Fruit fly (Drosophila melanogaster) whole organism, embryonic: ENCODE results near the gene Ras85D.

Source experiments
- Adf1 ChIP-seq: fragments of 200-800 bp; sonication (Bioruptor generic); IDR thresholded peaks from 2 replicates; pipeline ENCODE4 v1.3.6; 2022; ENCODE audit warnings: missing biosample characterization, missing genetic modification characterization
- CG10147 ChIP-seq: fragments of 200-800 bp; sonication (Bioruptor generic); optimal IDR thresholded peaks from 2 replicates; lab custom pipeline; 2019; ENCODE audit warnings: missing biosample characterization, mild to moderate bottlenecking, missing genetic modification characterization, moderate library complexity
- CG11695 ChIP-seq: fragments of 200-800 bp; sonication (Bioruptor generic); IDR thresholded peaks from 3 replicates; pipeline ENCODE4 v1.3.6; 2022; ENCODE audit warnings: missing biosample characterization, missing genetic modification characterization
- CG11723 ChIP-seq: fragments of 200-800 bp; sonication (Bioruptor generic); optimal IDR thresholded peaks from 2 replicates; lab custom pipeline; 2017; ENCODE audit warnings: missing biosample characterization, mild to moderate bottlenecking, missing genetic modification characterization
- CG13296 ChIP-seq: fragments of 200-800 bp; sonication (Bioruptor generic); optimal IDR thresholded peaks from 3 replicates; lab custom pipeline; 2018; ENCODE audit warnings: missing biosample characterization, mild to moderate bottlenecking, missing genetic modification characterization
- CG14050 ChIP-seq: fragments of 200-800 bp; sonication (Bioruptor generic); IDR thresholded peaks from 3 replicates; pipeline ENCODE4 v1.3.6; 2022; ENCODE audit warnings: missing biosample characterization, missing genetic modification characterization
- CG18619 ChIP-seq: fragments of 200-800 bp; sonication (Bioruptor generic); optimal IDR thresholded peaks from 3 replicates; lab custom pipeline; 2017; ENCODE audit warnings: missing biosample characterization, mild to moderate bottlenecking, missing genetic modification characterization
- CG2116 ChIP-seq: fragments of 200-800 bp; sonication (Bioruptor generic); optimal IDR thresholded peaks from 3 replicates; lab custom pipeline; 2018; ENCODE audit warnings: missing biosample characterization, mild to moderate bottlenecking, missing genetic modification characterization
- CG2875 ChIP-seq: fragments of 200-800 bp; sonication (Bioruptor generic); optimal IDR thresholded peaks from 2 replicates; lab custom pipeline; 2017; ENCODE audit warnings: missing biosample characterization, mild to moderate bottlenecking, missing genetic modification characterization, missing genetic modification reagents
- CG30020 ChIP-seq: fragments of 200-800 bp; optimal IDR thresholded peaks from 2 replicates; lab custom pipeline; 2019; ENCODE audit warnings: missing biosample characterization, mild to moderate bottlenecking, missing genetic modification characterization, moderate library complexity
- CG33213 ChIP-seq: fragments of 200-800 bp; sonication (Bioruptor generic); optimal IDR thresholded peaks from 3 replicates; lab custom pipeline; 2016; ENCODE audit warnings: missing biosample characterization, missing genetic modification characterization
- CG34224 ChIP-seq: fragments of 200-800 bp; sonication (Bioruptor generic); IDR thresholded peaks from 3 replicates; pipeline ENCODE4 v1.3.6; 2022; ENCODE audit warnings: missing biosample characterization, missing genetic modification characterization; ENCODE audit not compliant: partially characterized antibody
- CG34376 ChIP-seq: fragments of 200-800 bp; sonication (Bioruptor generic); optimal IDR thresholded peaks from 2 replicates; lab custom pipeline; 2018; ENCODE audit warnings: missing biosample characterization, mild to moderate bottlenecking, missing genetic modification characterization
- CG6175 ChIP-seq: fragments of 200-800 bp; sonication (Bioruptor generic); IDR thresholded peaks from 3 replicates; pipeline ENCODE4 v1.3.6; 2022; ENCODE audit warnings: missing biosample characterization, missing genetic modification characterization
- CG7372 ChIP-seq: fragments of 200-800 bp; sonication (Bioruptor generic); IDR thresholded peaks from 2 replicates; pipeline ENCODE4 v1.3.6; 2022; ENCODE audit warnings: missing biosample characterization, missing genetic modification characterization
- CG8281 ChIP-seq: fragments of 200-800 bp; sonication (Bioruptor generic); optimal IDR thresholded peaks from 2 replicates; lab custom pipeline; 2018; ENCODE audit warnings: missing biosample characterization, mild to moderate bottlenecking, missing genetic modification characterization, moderate library complexity
- CG8359 ChIP-seq: fragments of 200-800 bp; sonication (Bioruptor generic); optimal IDR thresholded peaks from 2 replicates; lab custom pipeline; 2017; ENCODE audit warnings: missing biosample characterization, mild to moderate bottlenecking, missing genetic modification characterization, borderline replicate concordance
- CG9215 ChIP-seq: fragments of 200-800 bp; sonication (Bioruptor generic); IDR thresholded peaks from 2 replicates; pipeline ENCODE4 v1.3.6; 2022; ENCODE audit warnings: missing biosample characterization, missing genetic modification characterization
- CHES-1-like ChIP-seq: fragments of 200-800 bp; sonication (Bioruptor generic); optimal IDR thresholded peaks from 2 replicates; lab custom pipeline; 2016; ENCODE audit warnings: missing biosample characterization, missing genetic modification characterization
- CoRest ChIP-seq: fragments of 200-800 bp; sonication (Bioruptor generic); optimal IDR thresholded peaks from 3 replicates; lab custom pipeline; 2018; ENCODE audit warnings: missing biosample characterization, mild to moderate bottlenecking, missing genetic modification characterization, moderate library complexity
- Dip3 ChIP-seq: fragments of 200-800 bp; sonication (Bioruptor generic); optimal IDR thresholded peaks from 3 replicates; lab custom pipeline; 2016; ENCODE audit warnings: missing biosample characterization, missing genetic modification characterization
- Drgx ChIP-seq: fragments of 200-800 bp; sonication (Bioruptor generic); IDR thresholded peaks from 2 replicates; pipeline ENCODE4 v1.3.6; 2022; ENCODE audit warnings: missing biosample characterization, missing genetic modification characterization
- Eip74EF ChIP-seq, 2 experiments: fragments of 200-800 bp in 1 of 2; fragments of >200 bp in 1 of 2; sonication (Bioruptor generic) in 1 of 2; optimal IDR thresholded peaks; 2 replicates each; lab custom pipeline; 2017 to 2019; ENCODE audit warnings: missing biosample characterization in 2 of 2, missing genetic modification characterization in 2 of 2, mild to moderate bottlenecking in 1 of 2, moderate library complexity in 1 of 2
- Ets65A ChIP-seq: fragments of 200-800 bp; sonication (Bioruptor generic); peaks from one replicate; lab custom pipeline; 2016; ENCODE audit warnings: missing biosample characterization, missing genetic modification characterization
- Ets97D ChIP-seq: fragments of 200-800 bp; sonication (Bioruptor generic); optimal IDR thresholded peaks from 3 replicates; lab custom pipeline; 2016; ENCODE audit warnings: missing biosample characterization, missing genetic modification characterization
- HHEX ChIP-seq: fragments of 200-800 bp; sonication (Bioruptor generic); optimal IDR thresholded peaks from 3 replicates; lab custom pipeline; 2017; ENCODE audit warnings: missing biosample characterization, mild to moderate bottlenecking, missing genetic modification characterization, missing genetic modification reagents
- Hand ChIP-seq: fragments of 200-800 bp; sonication (Bioruptor generic); optimal IDR thresholded peaks from 2 replicates; lab custom pipeline; 2017; ENCODE audit warnings: mild to moderate bottlenecking, missing biosample characterization, missing genetic modification reagents, missing genetic modification characterization
- Lhr ChIP-seq: fragments of 200-800 bp; sonication (Bioruptor generic); optimal IDR thresholded peaks from 3 replicates; lab custom pipeline; 2017; ENCODE audit warnings: mild to moderate bottlenecking, missing biosample characterization, missing genetic modification reagents, missing genetic modification characterization
- Trl ChIP-seq, 3 experiments: fragments of >200 bp in 2 of 3; fragments of 200-800 bp in 1 of 3; sonication (Bioruptor generic) in 1 of 3; optimal IDR thresholded peaks; 2 replicates in 1 of 3; 3 replicates in 2 of 3; lab custom pipeline; 2016 to 2017; ENCODE audit warnings: missing biosample characterization in 1 of 3, missing genetic modification characterization in 1 of 3
- bowl ChIP-seq: fragments of 200-800 bp; sonication (Bioruptor generic); IDR thresholded peaks from 2 replicates; pipeline ENCODE4 v1.3.6; 2022; ENCODE audit warnings: missing biosample characterization, missing genetic modification characterization
- chinmo ChIP-seq: fragments of 200-800 bp; sonication (Bioruptor generic); IDR thresholded peaks from 4 replicates; pipeline ENCODE4 v1.3.6; 2022; ENCODE audit warnings: missing biosample characterization, missing genetic modification characterization; ENCODE audit not compliant: partially characterized antibody
- chm ChIP-seq: fragments of 200-800 bp; sonication (Bioruptor generic); IDR thresholded peaks from 2 replicates; pipeline ENCODE4 v1.3.6; 2022; ENCODE audit warnings: missing biosample characterization, missing genetic modification characterization
- dan ChIP-seq: fragments of 200-800 bp; sonication (Bioruptor generic); IDR thresholded peaks from 2 replicates; pipeline ENCODE4 v1.3.6; 2022; ENCODE audit warnings: missing biosample characterization, missing genetic modification characterization
- eve ChIP-seq, 2 experiments: fragments of >200 bp; optimal IDR thresholded peaks; 2 replicates each; lab custom pipeline; 2017; ENCODE audit warnings: missing biosample characterization in 2 of 2, missing genetic modification characterization in 2 of 2
- ftz-f1 ChIP-seq: fragments of 200-800 bp; sonication (Bioruptor generic); optimal IDR thresholded peaks from 2 replicates; lab custom pipeline; 2016; ENCODE audit warnings: missing biosample characterization, missing genetic modification characterization
- gce ChIP-seq: fragments of 200-800 bp; sonication (Bioruptor generic); IDR thresholded peaks from 3 replicates; pipeline ENCODE4 v1.3.6; 2022; ENCODE audit warnings: missing biosample characterization, missing genetic modification characterization
- gcm2 ChIP-seq: fragments of 200-800 bp; sonication (Bioruptor generic); optimal IDR thresholded peaks from 2 replicates; lab custom pipeline; 2016; ENCODE audit warnings: missing biosample characterization, missing genetic modification characterization
- lmd ChIP-seq: fragments of 200-800 bp; sonication (Bioruptor generic); IDR thresholded peaks from 2 replicates; pipeline ENCODE4 v1.3.6; 2022; ENCODE audit warnings: missing biosample characterization, missing genetic modification characterization
- lola ChIP-seq, 3 experiments: fragments of >200 bp in 2 of 3; fragments of 200-800 bp in 1 of 3; sonication (Bioruptor generic) in 1 of 3; optimal IDR thresholded peaks; 2 replicates each; lab custom pipeline; 2017 to 2019; ENCODE audit warnings: missing biosample characterization in 3 of 3, missing genetic modification characterization in 3 of 3, mild to moderate bottlenecking in 1 of 3, moderate library complexity in 1 of 3
- luna ChIP-seq: fragments of 200-800 bp; sonication (Bioruptor generic); optimal IDR thresholded peaks from 2 replicates; lab custom pipeline; 2016; ENCODE audit warnings: missing biosample characterization, missing genetic modification characterization
- nom ChIP-seq: fragments of 200-800 bp; sonication (Bioruptor generic); optimal IDR thresholded peaks from 2 replicates; lab custom pipeline; 2017; ENCODE audit warnings: missing biosample characterization, missing genetic modification characterization, mild to moderate bottlenecking, moderate library complexity, missing genetic modification reagents
- psq ChIP-seq: fragments of 200-800 bp; sonication (Bioruptor generic); optimal IDR thresholded peaks from 2 replicates; lab custom pipeline; 2017; ENCODE audit warnings: missing biosample characterization, missing genetic modification characterization
- pzg ChIP-seq: fragments of 200-800 bp; sonication (Bioruptor generic); optimal IDR thresholded peaks from 3 replicates; lab custom pipeline; 2018; ENCODE audit warnings: missing biosample characterization, mild to moderate bottlenecking, missing genetic modification characterization, moderate library complexity
- ro ChIP-seq: fragments of 200-800 bp; sonication (Bioruptor generic); IDR thresholded peaks from 2 replicates; pipeline ENCODE4 v1.3.6; 2022; ENCODE audit warnings: missing biosample characterization, missing genetic modification characterization
- stwl ChIP-seq: fragments of 200-800 bp; sonication (Bioruptor generic); optimal IDR thresholded peaks from 3 replicates; lab custom pipeline; 2018; ENCODE audit warnings: missing biosample characterization, mild to moderate bottlenecking, missing genetic modification characterization, moderate library complexity
- trem ChIP-seq: fragments of 200-800 bp; optimal IDR thresholded peaks from 3 replicates; lab custom pipeline; 2019; ENCODE audit warnings: missing biosample characterization, mild to moderate bottlenecking, missing genetic modification characterization, moderate library complexity
- unc-4 ChIP-seq: fragments of 200-800 bp; sonication (Bioruptor generic); IDR thresholded peaks from 2 replicates; pipeline ENCODE4 v1.3.6; 2022; ENCODE audit warnings: missing biosample characterization, missing genetic modification characterization; ENCODE audit not compliant: partially characterized antibody
- yki ChIP-seq: fragments of >200 bp; optimal IDR thresholded peaks from 3 replicates; lab custom pipeline; 2018

Gene Ras85D

dm6 chr3R:9543495-9544180 lies 30.8 kb upstream of the Ras85D start (continued):
- TF ChIP-seq pzg (GFP tag; lab: Kevin White, UChicago) (peak; percentile 13), eve (GFP tag; optimal IDR thresholded peaks at IDR 0.05; lab: Kevin White, UChicago) (peak in 1 of 2 experiments; percentile 72), CG2875 (GFP tag; lab: Kevin White, UChicago) (no peak), Hand (GFP tag; lab: Kevin White, UChicago) (no peak), CG14050 (GFP tag; lab: Robert Waterston, UW) (no peak), CG13296 (GFP tag; lab: Kevin White, UChicago) (peak; percentile 13), Trl (optimal IDR thresholded peaks at IDR 0.05; lab: Kevin White, UChicago) (peak; percentile 59 to 81), Trl (GFP tag; optimal IDR thresholded peaks at IDR 0.05; lab: Kevin White, UChicago) (no peak), HHEX (GFP tag; lab: Kevin White, UChicago) (peak; percentile 11), CG33213 (GFP tag; lab: Kevin White, UChicago) (peak; percentile 40), nom (GFP tag; lab: Kevin White, UChicago) (no peak), CG34376 (GFP tag; lab: Kevin White, UChicago) (peak; percentile 6), lmd (GFP tag; lab: Robert Waterston, UW) (no peak), stwl (tag; lab: Kevin White, UChicago) (peak; percentile 54), Ets65A (GFP tag; lab: Kevin White, UChicago) (peak; percentile 36), trem (peak; percentile 3), Lhr (GFP tag; lab: Kevin White, UChicago) (peak; percentile 72), CG8359 (GFP tag; lab: Kevin White, UChicago) (no peak), CG11723 (no peak), CoRest (tag; lab: Kevin White, UChicago) (no peak), chm (GFP tag; lab: Robert Waterston, UW) (no peak), bowl (GFP tag; lab: Robert Waterston, UW) (no peak), CG10147 (GFP tag; lab: Kevin White, UChicago) (no peak), Eip74EF (GFP tag; optimal IDR thresholded peaks at IDR 0.05; lab: Kevin White, UChicago) (peak in 1 of 2 experiments; percentile 48), CG8281 (tag; lab: Kevin White, UChicago) (no peak), CG2116 (GFP tag; lab: Kevin White, UChicago) (peak; percentile 18), ro (GFP tag; lab: Robert Waterston, UW) (no peak), CG7372 (no peak), Adf1 (no peak), dan (GFP tag; lab: Robert Waterston, UW) (no peak), CG34224 (GFP tag; lab: Robert Waterston, UW) (no peak; the same call in 2 of the 3 replicates), Ets97D (peak; percentile 67), lola (GFP tag; optimal IDR thresholded peaks at IDR 0.05; lab: Kevin White, UChicago) (peak in 1 of 3 experiments; percentile 78), Dip3 (GFP tag; lab: Kevin White, UChicago) (no peak), CG11695 (GFP tag; lab: Robert Waterston, UW) (0 out of 3 replicates have a peak, but pooled peaks have one; percentile 6), CHES-1-like (GFP tag; lab: Kevin White, UChicago) (no peak), CG30020 (tag; lab: Kevin White, UChicago) (peak; percentile 78)

dm6 chr3R:9534595-9535217 lies 21.8 kb upstream of the Ras85D start:
- TF ChIP-seq unc-4 (no peak), CG18619 (GFP tag; lab: Kevin White, UChicago) (no peak), Ets65A (GFP tag; lab: Kevin White, UChicago) (peak; percentile 55), yki (lab: Kevin White, UChicago) (peak; percentile 57), psq (GFP tag; lab: Kevin White, UChicago) (no peak), Drgx (GFP tag; lab: Robert Waterston, UW) (0 out of 2 replicates have a peak, but pooled peaks have one; percentile 9), gce (GFP tag; lab: Robert Waterston, UW) (no peak), ftz-f1 (GFP tag; lab: Kevin White, UChicago) (peak; percentile 52), Trl (optimal IDR thresholded peaks at IDR 0.05; lab: Kevin White, UChicago) (peak; percentile 78 to 91), Trl (GFP tag; optimal IDR thresholded peaks at IDR 0.05; lab: Kevin White, UChicago) (no peak), gcm2 (GFP tag; lab: Kevin White, UChicago) (no peak), luna (GFP tag; lab: Kevin White, UChicago) (no peak), CG9215 (GFP tag; lab: Robert Waterston, UW) (no peak), CG6175 (GFP tag; lab: Robert Waterston, UW) (peak; percentile 74; the same call in 2 of the 3 replicates), chinmo (GFP tag; lab: Robert Waterston, UW) (peak; percentile 91; the same call in 2 of the 4 replicates)
